Fruit fly (Drosophila melanogaster): ENCODE results near the gene Nrt.

Nrt gene

dm6 chr3L:16760274-16760673 is 5.6 kb upstream of the Nrt start (continued):
- TF ChIP-seq mld (GFP tag; IDR thresholded peaks at IDR 0.05; ENCODE audit: partially characterized antibody) (no peak), wek (GFP tag; optimal IDR thresholded peaks at IDR 0.05) (no peak), ind (GFP tag; optimal IDR thresholded peaks at IDR 0.05) (no peak), HLHmδ (GFP tag; optimal IDR thresholded peaks at IDR 0.05) (no peak), CG30403 (GFP tag; optimal IDR thresholded peaks at IDR 0.05) (peak; percentile 37), CG10462 (GFP tag; optimal IDR thresholded peaks at IDR 0.05) (no peak), CG8388 (GFP tag; optimal IDR thresholded peaks at IDR 0.05) (peak; percentile 34), chm (GFP tag; IDR thresholded peaks at IDR 0.05) (peak; percentile 48; the same call in 1 of the 2 replicates), bigmax (GFP tag; optimal IDR thresholded peaks at IDR 0.05) (no peak), Max (GFP tag; optimal IDR thresholded peaks at IDR 0.05) (no peak), CG9609 (GFP tag; optimal IDR thresholded peaks at IDR 0.05) (no peak), Hr51 (GFP tag; optimal IDR thresholded peaks at IDR 0.05) (peak in 1 of 2 experiments; percentile 11), ERR (GFP tag; optimal IDR thresholded peaks at IDR 0.05) (no peak), CG31388 (GFP tag; optimal IDR thresholded peaks at IDR 0.05) (no peak), Hr39 (optimal IDR thresholded peaks at IDR 0.05) (no peak), slp2 (GFP tag; optimal IDR thresholded peaks at IDR 0.05) (peak; percentile 32), Nf-YB (GFP tag; optimal IDR thresholded peaks at IDR 0.05) (no peak), sens (GFP tag) (peak; percentile 92), Spps (tag; optimal IDR thresholded peaks at IDR 0.05) (no peak), org-1 (GFP tag; optimal IDR thresholded peaks at IDR 0.05) (no peak), CG2116 (GFP tag; optimal IDR thresholded peaks at IDR 0.05) (no peak), her (GFP tag; optimal IDR thresholded peaks at IDR 0.05) (no peak), dysf (GFP tag; IDR thresholded peaks at IDR 0.05) (no peak), NC2α (GFP tag; optimal IDR thresholded peaks at IDR 0.05) (peak; percentile 7), CG9215 (GFP tag; IDR thresholded peaks at IDR 0.05) (no peak), knrl (GFP tag; IDR thresholded peaks at IDR 0.05; ENCODE audit: partially characterized antibody) (no peak), ranshi (GFP tag; IDR thresholded peaks at IDR 0.05) (no peak), CG6654 (GFP tag; optimal IDR thresholded peaks at IDR 0.05) (no peak), CG3838 (GFP tag; optimal IDR thresholded peaks at IDR 0.05) (no peak), Rfx (GFP tag; IDR thresholded peaks at IDR 0.05) (no peak), Myb (GFP tag; optimal IDR thresholded peaks at IDR 0.05) (no peak), luna (GFP tag; optimal IDR thresholded peaks at IDR 0.05) (no peak), sr (GFP tag; IDR thresholded peaks at IDR 0.05) (no peak), toy (GFP tag; IDR thresholded peaks at IDR 0.05) (no peak), CG9797 (GFP tag; optimal IDR thresholded peaks at IDR 0.05) (no peak), CG11085 (GFP tag; IDR thresholded peaks at IDR 0.05) (no peak), stc (GFP tag; IDR thresholded peaks at IDR 0.05) (no peak), Sox102F (GFP tag; optimal IDR thresholded peaks at IDR 0.05) (peak; percentile 63), E2f2 (GFP tag; IDR thresholded peaks at IDR 0.05) (no peak), kah (GFP tag; optimal IDR thresholded peaks at IDR 0.05) (no peak), H15 (GFP tag; IDR thresholded peaks at IDR 0.05) (no peak), Vsx1 (GFP tag; optimal IDR thresholded peaks at IDR 0.05) (no peak), CG17328 (GFP tag; IDR thresholded peaks at IDR 0.05) (no peak), Mes4 (GFP tag; optimal IDR thresholded peaks at IDR 0.05) (no peak), CG6765 (GFP tag; optimal IDR thresholded peaks at IDR 0.05) (no peak), CG10959 (GFP tag; IDR thresholded peaks at IDR 0.05) (no peak), trh (GFP tag; optimal IDR thresholded peaks at IDR 0.05) (no peak), CG10366 (GFP tag; IDR thresholded peaks at IDR 0.05) (peak; percentile 16; the same call in 1 of the 2 replicates), ftz-f1 (GFP tag; optimal IDR thresholded peaks at IDR 0.05) (no peak), crc (GFP tag; optimal IDR thresholded peaks at IDR 0.05) (no peak), CG11093 (GFP tag; IDR thresholded peaks at IDR 0.05) (no peak), Xbp1 (GFP tag; optimal IDR thresholded peaks at IDR 0.05) (peak; percentile 51), CG33213 (GFP tag; optimal IDR thresholded peaks at IDR 0.05) (no peak), D19A (tag; optimal IDR thresholded peaks at IDR 0.05) (peak; percentile 39)

Measured in whole organism, embryonic.